Fruit fly (Drosophila melanogaster): ENCODE measurements around the gene CG32371.
A peak's percentile ranks its signal among the peaks of the same experiment; 100 is the strongest.

DNA sequence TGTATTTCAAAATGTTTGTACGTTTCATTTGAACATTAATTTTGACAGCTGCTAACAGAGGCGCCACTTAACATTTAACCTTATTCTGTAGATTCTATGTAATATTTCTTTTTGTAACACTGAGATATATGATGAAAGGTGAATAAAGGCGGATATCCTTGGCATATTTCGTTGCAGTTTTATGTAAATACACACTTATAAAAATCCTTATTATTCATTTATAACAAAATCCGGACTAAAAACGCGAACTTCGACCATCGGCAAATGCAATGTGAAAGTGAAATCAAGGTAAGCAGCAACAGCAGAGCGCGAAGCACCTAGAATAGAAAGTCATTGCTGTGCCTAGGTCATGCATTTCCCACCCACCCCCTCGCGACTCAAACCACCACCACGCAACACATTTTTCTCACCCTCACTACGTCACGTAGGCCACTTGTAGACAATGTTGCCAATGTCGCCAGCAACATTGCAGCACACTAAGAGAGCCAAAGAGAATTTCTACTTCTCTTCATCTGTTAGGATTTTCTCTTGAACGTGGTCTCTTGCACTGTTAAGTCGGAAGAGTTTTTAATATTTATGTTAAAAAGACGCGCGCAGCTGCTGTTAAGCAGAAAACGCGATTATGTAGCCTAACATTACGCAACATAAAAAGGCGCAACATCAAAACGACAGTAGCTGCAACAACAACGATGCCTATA, 13.3 kb upstream of the CG32371 start:
- TF ChIP-seq toe (GFP tag; optimal IDR thresholded peaks at IDR 0.05) (no peak), Crg-1 (GFP tag; optimal IDR thresholded peaks at IDR 0.05) (no peak), Mnt (GFP tag; optimal IDR thresholded peaks at IDR 0.05) (peak; percentile 6), bab1 (GFP tag; optimal IDR thresholded peaks at IDR 0.05) (no peak), pad (GFP tag; optimal IDR thresholded peaks at IDR 0.05) (no peak), kay (GFP tag; ENCODE audit: borderline replicate concordance) (peak; percentile 95), CG14711 (tag; optimal IDR thresholded peaks at IDR 0.05) (no peak), ovo (GFP tag; optimal IDR thresholded peaks at IDR 0.05) (no peak), CG1620 (GFP tag; optimal IDR thresholded peaks at IDR 0.05) (no peak)
